Worm (Caenorhabditis elegans) whole organism, late embryonic: ENCODE data around the gene ets-9.
A peak's percentile ranks its signal among the peaks of the same experiment; 100 is the strongest.

Source experiments
- C08G9.2 ChIP-seq: sonication (generic microtip); optimal IDR thresholded peaks from 2 replicates; lab custom pipeline; 2016; ENCODE audit warnings: mild to moderate bottlenecking, missing genetic modification characterization, moderate library complexity, missing compliant biosample characterization
- C38D4.7 ChIP-seq: fragments of 200-800 bp; sonication (Bioruptor generic); optimal IDR thresholded peaks from 2 replicates; lab custom pipeline; 2018; ENCODE audit warnings: mild to moderate bottlenecking, missing genetic modification characterization, moderate library complexity, missing compliant biosample characterization
- F13H6.1 ChIP-seq: sonication (generic microtip); optimal IDR thresholded peaks from 2 replicates; lab custom pipeline; 2016; ENCODE audit warnings: missing genetic modification characterization, missing compliant biosample characterization
- Y22D7AL.16 ChIP-seq: sonication (generic microtip); optimal IDR thresholded peaks from 2 replicates; lab custom pipeline; 2016; ENCODE audit warnings: missing genetic modification characterization, missing compliant biosample characterization
- ceh-14 ChIP-seq: sonication (generic microtip); optimal IDR thresholded peaks from 2 replicates; lab custom pipeline; 2016; ENCODE audit warnings: missing genotype, missing genetic modification characterization, missing compliant biosample characterization
- ceh-19 ChIP-seq: fragments of 200-800 bp; sonication (Bioruptor generic); optimal IDR thresholded peaks from 2 replicates; lab custom pipeline; 2018; ENCODE audit warnings: mild to moderate bottlenecking, missing genetic modification characterization, missing compliant biosample characterization
- ceh-22 ChIP-seq: sonication (generic microtip); optimal IDR thresholded peaks from 2 replicates; lab custom pipeline; 2017; ENCODE audit warnings: missing biosample characterization, missing genetic modification characterization
- ceh-30 ChIP-seq: fragments of 150-350 bp; optimal IDR thresholded peaks from 2 replicates; lab custom pipeline; 2014; ENCODE audit warnings: missing biosample characterization, missing genetic modification characterization
- ceh-31 ChIP-seq: sonication (generic microtip); optimal IDR thresholded peaks from 2 replicates; lab custom pipeline; 2016; ENCODE audit warnings: missing genetic modification characterization, missing compliant biosample characterization
- ceh-45 ChIP-seq: fragments of 200-800 bp; sonication (Bioruptor generic); IDR thresholded peaks from 2 replicates; pipeline ENCODE4 v1.3.6; 2022; ENCODE audit warnings: missing genetic modification reagents, missing genetic modification characterization, missing compliant biosample characterization
- ceh-6 ChIP-seq: fragments of 200-800 bp; sonication (Bioruptor generic); optimal IDR thresholded peaks from 2 replicates; lab custom pipeline; 2018; ENCODE audit warnings: mild to moderate bottlenecking, missing genetic modification characterization, missing compliant biosample characterization
- ceh-9 ChIP-seq: sonication (generic microtip); optimal IDR thresholded peaks from 2 replicates; lab custom pipeline; 2016; ENCODE audit warnings: mild to moderate bottlenecking, missing genetic modification characterization, inconsistent platforms, missing compliant biosample characterization
- dmd-4 ChIP-seq: sonication (generic microtip); optimal IDR thresholded peaks from 2 replicates; lab custom pipeline; 2016; ENCODE audit warnings: borderline replicate concordance, missing genetic modification characterization, missing compliant biosample characterization
- dve-1 ChIP-seq: sonication (generic microtip); optimal IDR thresholded peaks from 2 replicates; lab custom pipeline; 2017; ENCODE audit warnings: antibody characterized with exemption, mild to moderate bottlenecking, missing genetic modification characterization, missing compliant biosample characterization
- elt-2 ChIP-seq: sonication (generic microtip); optimal IDR thresholded peaks from 2 replicates; lab custom pipeline; 2016; ENCODE audit warnings: missing genetic modification reagents, missing genetic modification characterization, missing compliant biosample characterization
- fax-1 ChIP-seq: sonication (generic microtip); optimal IDR thresholded peaks from 2 replicates; lab custom pipeline; 2016; ENCODE audit warnings: missing genotype, missing genetic modification characterization, missing compliant biosample characterization
- hlh-13 ChIP-seq: fragments of 200-800 bp; sonication (Bioruptor generic); optimal IDR thresholded peaks from 2 replicates; lab custom pipeline; 2018; ENCODE audit warnings: mild to moderate bottlenecking, missing genetic modification characterization, missing compliant biosample characterization
- hlh-15 ChIP-seq: sonication (generic microtip); optimal IDR thresholded peaks from 2 replicates; lab custom pipeline; 2016; ENCODE audit warnings: missing genetic modification characterization, missing compliant biosample characterization
- hlh-6 ChIP-seq: sonication (generic microtip); optimal IDR thresholded peaks from 2 replicates; lab custom pipeline; 2016; ENCODE audit warnings: missing genotype, missing genetic modification characterization, missing compliant biosample characterization
- hlh-8 ChIP-seq: sonication (generic microtip); optimal IDR thresholded peaks from 2 replicates; lab custom pipeline; 2016; ENCODE audit warnings: missing genotype, missing genetic modification characterization, missing compliant biosample characterization
- lim-6 ChIP-seq: sonication (generic microtip); optimal IDR thresholded peaks from 2 replicates; lab custom pipeline; 2016; ENCODE audit warnings: missing genetic modification characterization, missing compliant biosample characterization
- lin-11 ChIP-seq: fragments of 200-800 bp; sonication (Bioruptor generic); optimal IDR thresholded peaks from 2 replicates; lab custom pipeline; 2018; ENCODE audit warnings: mild to moderate bottlenecking, missing genetic modification characterization, missing compliant biosample characterization
- madf-2 ChIP-seq: sonication (generic microtip); optimal IDR thresholded peaks from 2 replicates; lab custom pipeline; 2017; ENCODE audit warnings: missing genetic modification characterization, missing compliant biosample characterization
- nhr-11 ChIP-seq: fragments of 150-350 bp; optimal IDR thresholded peaks from 2 replicates; lab custom pipeline; 2014; ENCODE audit warnings: missing biosample characterization, missing genetic modification characterization
- nhr-232 ChIP-seq: sonication (generic microtip); optimal IDR thresholded peaks from 2 replicates; lab custom pipeline; 2016; ENCODE audit warnings: missing genetic modification characterization, missing compliant biosample characterization
- odd-2 ChIP-seq: sonication (generic microtip); optimal IDR thresholded peaks from 2 replicates; lab custom pipeline; 2017; ENCODE audit warnings: antibody characterized with exemption, mild to moderate bottlenecking, missing genetic modification characterization, missing compliant biosample characterization
- pag-3 ChIP-seq: sonication (generic microtip); optimal IDR thresholded peaks from 2 replicates; lab custom pipeline; 2016; ENCODE audit warnings: missing compliant biosample characterization, missing genetic modification characterization, borderline replicate concordance
- pat-9 ChIP-seq: fragments of 200-800 bp; sonication (Bioruptor generic); optimal IDR thresholded peaks from 2 replicates; lab custom pipeline; 2018; ENCODE audit warnings: mild to moderate bottlenecking, missing genetic modification characterization, moderate library complexity, missing compliant biosample characterization
- pax-1 ChIP-seq: fragments of 150-350 bp; optimal IDR thresholded peaks from 2 replicates; lab custom pipeline; 2014; ENCODE audit warnings: missing biosample characterization, missing genetic modification characterization
- pha-2 ChIP-seq: sonication (generic microtip); optimal IDR thresholded peaks from 2 replicates; lab custom pipeline; 2017; ENCODE audit warnings: mild to moderate bottlenecking, missing genetic modification characterization, missing compliant biosample characterization
- pha-4 ChIP-seq: fragments of 150-350 bp; optimal IDR thresholded peaks from 2 replicates; lab custom pipeline; 2018; ENCODE audit warnings: missing biosample characterization, missing genetic modification reagents, missing genetic modification characterization
- pqm-1 ChIP-seq: sonication (generic microtip); optimal IDR thresholded peaks from 2 replicates; lab custom pipeline; 2016; ENCODE audit warnings: missing genetic modification characterization, missing compliant biosample characterization
- ref-2 ChIP-seq: sonication (generic microtip); optimal IDR thresholded peaks from 2 replicates; lab custom pipeline; 2016; ENCODE audit warnings: missing genetic modification characterization, missing compliant biosample characterization
- sox-2 ChIP-seq: fragments of 200-800 bp; sonication (Bioruptor generic); IDR thresholded peaks from 2 replicates; pipeline ENCODE4 v1.3.6; 2022; ENCODE audit warnings: missing genetic modification reagents, missing genetic modification characterization, missing compliant biosample characterization
- syd-9 ChIP-seq: sonication (generic microtip); optimal IDR thresholded peaks from 2 replicates; lab custom pipeline; 2016; ENCODE audit warnings: mild to moderate bottlenecking, missing genetic modification characterization, moderate library complexity, missing compliant biosample characterization
- tbx-2 ChIP-seq: sonication (generic microtip); optimal IDR thresholded peaks from 2 replicates; lab custom pipeline; 2016; ENCODE audit warnings: missing genetic modification characterization, missing compliant biosample characterization
- ttx-3 ChIP-seq: sonication (generic microtip); optimal IDR thresholded peaks from 2 replicates; lab custom pipeline; 2016; ENCODE audit warnings: missing genetic modification reagents, missing genetic modification characterization, missing compliant biosample characterization
- unc-3 ChIP-seq, 2 experiments: fragments of 200-800 bp in 1 of 2; sonication (Bioruptor generic) in 1 of 2; sonication (generic microtip) in 1 of 2; conservative IDR thresholded peaks in 1 of 2; optimal IDR thresholded peaks in 1 of 2; 2 replicates each; pipeline versions ENCODE4 v1.3.6 to Lab custom; 2016 to 2022; ENCODE audit warnings: missing compliant biosample characterization in 2 of 2, missing genetic modification characterization in 2 of 2, missing genetic modification reagents in 1 of 2
- unc-55 ChIP-seq: sonication (generic microtip); optimal IDR thresholded peaks from 2 replicates; lab custom pipeline; 2017; ENCODE audit warnings: missing biosample characterization, missing genetic modification reagents, missing genetic modification characterization
- unc-86 ChIP-seq: sonication (generic microtip); optimal IDR thresholded peaks from 2 replicates; lab custom pipeline; 2016; ENCODE audit warnings: missing genetic modification characterization, missing compliant biosample characterization
- zip-5 ChIP-seq: sonication (generic microtip); optimal IDR thresholded peaks from 2 replicates; lab custom pipeline; 2016; ENCODE audit warnings: missing genetic modification characterization, missing compliant biosample characterization
- ztf-16 ChIP-seq: sonication (generic microtip); optimal IDR thresholded peaks from 2 replicates; lab custom pipeline; 2017; ENCODE audit warnings: missing genetic modification characterization, missing compliant biosample characterization

ets-9 gene

ce11 chrX:4246867-4247591, 32.5 kb upstream of the ets-9 start, which contains the start of gene F48D6.4:
Gene F48D6.4, minus strand, starts transcription at chrX:4247212.
- TF ChIP-seq hlh-15 (tag; lab: Kevin White, UChicago) (no peak), elt-2 (peak; percentile 55)

ce11 chrX:4248417-4248816, 31.1 kb upstream of the ets-9 start:
- no peak for TF ChIP-seq F13H6.1 (tag; lab: Kevin White, UChicago)
- TF ChIP-seq nhr-11 = no peak
- TF ChIP-seq pat-9 = no peak
- TF ChIP-seq madf-2 (tag; lab: Kevin White, UChicago) = no peak
- TF ChIP-seq pha-2 (tag; lab: Kevin White, UChicago) = no peak
- no peak for TF ChIP-seq pax-1
- no peak for TF ChIP-seq ceh-9
- TF ChIP-seq hlh-6 (tag; lab: Kevin White, UChicago) = no peak
- no peak for TF ChIP-seq zip-5
- TF ChIP-seq ceh-6 (GFP tag; lab: Kevin White, UChicago) = no peak
- TF ChIP-seq pqm-1 (tag; lab: Kevin White, UChicago) = no peak
- no peak for TF ChIP-seq C08G9.2
- no peak for TF ChIP-seq pha-4
- no peak for TF ChIP-seq ztf-16 (tag; lab: Kevin White, UChicago)
- no peak for TF ChIP-seq syd-9 (tag; lab: Kevin White, UChicago)
- no peak for TF ChIP-seq hlh-13 (GFP tag; lab: Kevin White, UChicago)

ce11 chrX:4248949-4249348, 30.6 kb upstream of the ets-9 start, which contains the start of gene hlh-13:
Gene hlh-13, plus strand, starts transcription at chrX:4249249.
- TF ChIP-seq ttx-3 (tag; lab: Kevin White, UChicago) = no peak
- no peak for TF ChIP-seq ceh-9
- no peak for TF ChIP-seq odd-2 (tag; lab: Kevin White, UChicago)
- TF ChIP-seq, all 69 proteins: peak for 0

- TF ChIP-seq nhr-232 (tag; lab: Kevin White, UChicago) = no peak
- no peak for TF ChIP-seq ttx-3 (tag; lab: Kevin White, UChicago)
- no peak for TF ChIP-seq dmd-4
- no peak for TF ChIP-seq ceh-14
- no peak for TF ChIP-seq dve-1
- TF ChIP-seq unc-55 (GFP tag; lab: Kevin White, UChicago) = no peak
- TF ChIP-seq ceh-9 = no peak
- TF ChIP-seq hlh-8 (tag; lab: Kevin White, UChicago) = no peak
- no peak for TF ChIP-seq hlh-6 (tag; lab: Kevin White, UChicago)
Measured at ce11 chrX:4252047-4252446, 27.5 kb upstream of the ets-9 start, which contains the start of gene srv-5. Gene srv-5, plus strand, starts transcription at chrX:4252347.

ce11 chrX:4254782-4255181, 24.7 kb upstream of the ets-9 start, which contains the start of gene taf-11.1:
Gene taf-11.1, plus strand, starts transcription at chrX:4255170.
- TF ChIP-seq sox-2 (GFP tag; lab: Robert Waterston, UW) (no peak), unc-55 (GFP tag; lab: Kevin White, UChicago) (no peak), ceh-14 (no peak), Y22D7AL.16 (no peak), pha-4 (no peak), ceh-6 (GFP tag; lab: Kevin White, UChicago) (no peak), ceh-22 (tag; lab: Kevin White, UChicago) (no peak), lim-6 (tag; lab: Kevin White, UChicago) (no peak), tbx-2 (tag; lab: Kevin White, UChicago) (peak; percentile 29), hlh-13 (GFP tag; lab: Kevin White, UChicago) (no peak), ceh-30 (tag; lab: Kevin White, UChicago) (no peak), dve-1 (no peak), pha-2 (tag; lab: Kevin White, UChicago) (no peak), ceh-19 (GFP tag; lab: Kevin White, UChicago) (no peak), odd-2 (tag; lab: Kevin White, UChicago) (no peak), syd-9 (tag; lab: Kevin White, UChicago) (no peak), unc-86 (tag; lab: Kevin White, UChicago) (no peak), ref-2 (no peak), hlh-15 (tag; lab: Kevin White, UChicago) (no peak), nhr-11 (no peak), unc-3 (GFP tag; conservative IDR thresholded peaks at IDR 0.05; lab: Robert Waterston, UW) (no peak), unc-3 (tag; optimal IDR thresholded peaks at IDR 0.05; lab: Kevin White, UChicago) (no peak), nhr-232 (tag; lab: Kevin White, UChicago) (no peak), lin-11 (tag; lab: Kevin White, UChicago) (no peak), ceh-45 (no peak), ceh-9 (no peak), fax-1 (tag; lab: Kevin White, UChicago) (no peak), ceh-31 (tag; lab: Kevin White, UChicago) (peak; percentile 60), pag-3 (no peak), C38D4.7 (GFP tag; lab: Kevin White, UChicago) (no peak)
